Worm (Caenorhabditis elegans) whole organism, L4 larva: ENCODE results near the gene wdr-31.

ENCODE experiments used
- F44E2.7 ChIP-seq: fragments of 200-800 bp; sonication (Bioruptor generic); IDR thresholded peaks from 2 replicates; pipeline ENCODE4 v2.1.2; 2022; ENCODE audit warnings: missing genetic modification characterization, missing compliant biosample characterization
- R02D3.7 ChIP-seq: fragments of 150-350 bp; sonication (generic microtip); optimal IDR thresholded peaks from 3 replicates; lab custom pipeline; 2014; ENCODE audit warnings: missing biosample characterization, missing genetic modification characterization
- nhr-25 ChIP-seq: sonication (generic microtip); optimal IDR thresholded peaks from 2 replicates; lab custom pipeline; 2017; ENCODE audit warnings: missing genetic modification characterization, mild to moderate bottlenecking, missing compliant biosample characterization, antibody characterized with exemption, moderate library complexity, borderline replicate concordance; ENCODE audit not compliant: insufficient read depth

- TF ChIP-seq R02D3.7 (tag; lab: Kevin White, UChicago) (no peak), nhr-25 (tag; lab: Kevin White, UChicago) (no peak), F44E2.7 (GFP tag; lab: Robert Waterston, UW) (no peak)
Observed at ce11 chrII:2773534-2773933, 38.4 kb upstream of the wdr-31 start, which contains the start of gene sdz-9.
